Fruit fly (Drosophila melanogaster): ENCODE data around the gene Ir85a.

Ir85a gene

DNA sequence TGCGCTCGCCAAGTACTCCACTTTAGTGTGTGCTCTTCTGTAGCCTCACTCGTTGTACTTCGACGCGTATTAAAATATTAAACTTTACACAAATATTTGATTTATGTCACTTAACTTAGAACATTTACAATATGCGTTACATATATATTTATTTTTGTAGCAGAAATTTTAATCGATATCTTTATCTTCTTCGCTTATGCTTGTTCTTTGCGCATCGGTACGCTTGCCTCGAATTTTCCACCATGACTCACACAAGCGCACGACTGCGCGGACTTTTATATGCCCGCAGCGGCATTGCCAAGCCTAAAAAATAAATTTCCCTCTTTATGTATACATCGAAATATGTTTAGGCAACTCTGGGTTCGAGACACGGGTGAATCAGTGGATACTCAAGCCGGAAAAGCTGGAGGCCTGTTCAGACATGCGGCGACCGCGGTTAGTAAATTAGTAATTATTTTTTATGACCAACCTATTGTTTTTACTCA, 26.0 kb downstream of the Ir85a start, which contains the start of gene aqz (continued):
- no peak for TF ChIP-seq CG16815 (GFP tag; optimal IDR thresholded peaks at IDR 0.05)
- peak in 1 of 3 experiments; percentile 90 for TF ChIP-seq Stat92E (GFP tag; optimal IDR thresholded peaks at IDR 0.05)
- TF ChIP-seq gsb (GFP tag; IDR thresholded peaks at IDR 0.05): peak; percentile 49; the same call in 1 of the 2 replicates
- peak; percentile 78 for TF ChIP-seq Atf3 (GFP tag; optimal IDR thresholded peaks at IDR 0.05)
- peak; percentile 39; the same call in 1 of the 2 replicates for TF ChIP-seq CG6272 (GFP tag; IDR thresholded peaks at IDR 0.05)
- TF ChIP-seq nerfin-2 (GFP tag; IDR thresholded peaks at IDR 0.05; ENCODE audit: partially characterized antibody): peak; percentile 43; the same call in 1 of the 2 replicates
- TF ChIP-seq gro (GFP tag; optimal IDR thresholded peaks at IDR 0.05): peak; percentile 72
- peak; percentile 79 for TF ChIP-seq ken (GFP tag; IDR thresholded peaks at IDR 0.05)
- TF ChIP-seq vnd (GFP tag; IDR thresholded peaks at IDR 0.05; ENCODE audit: partially characterized antibody): peak; percentile 19; the same call in 1 of the 3 replicates
- TF ChIP-seq CG12942 (GFP tag; optimal IDR thresholded peaks at IDR 0.05): peak; percentile 28
- peak; percentile 95; the same call in 2 of the 3 replicates for TF ChIP-seq CG2199 (GFP tag; IDR thresholded peaks at IDR 0.05)
- peak; percentile 66 for TF ChIP-seq exex (tag; optimal IDR thresholded peaks at IDR 0.05)
- TF ChIP-seq kay (GFP tag; optimal IDR thresholded peaks at IDR 0.05): peak; percentile 99
- peak; percentile 56 for TF ChIP-seq CG2678 (tag; optimal IDR thresholded peaks at IDR 0.05)
- no peak for TF ChIP-seq CG9437 (GFP tag; optimal IDR thresholded peaks at IDR 0.05)
- TF ChIP-seq Ada2b (GFP tag; IDR thresholded peaks at IDR 0.05): peak; percentile 24; the same call in 1 of the 2 replicates
- TF ChIP-seq toy (GFP tag; IDR thresholded peaks at IDR 0.05): no peak
- peak; percentile 67 for TF ChIP-seq dm (GFP tag; optimal IDR thresholded peaks at IDR 0.05)
- peak; percentile 34 for TF ChIP-seq tap (tag; optimal IDR thresholded peaks at IDR 0.05)
- TF ChIP-seq ci (GFP tag; IDR thresholded peaks at IDR 0.05): peak; percentile 87
- TF ChIP-seq CG10274 (GFP tag; optimal IDR thresholded peaks at IDR 0.05): no peak
- peak; percentile 37 for TF ChIP-seq salm (tag; optimal IDR thresholded peaks at IDR 0.05)
- no peak for TF ChIP-seq Doc2 (GFP tag; IDR thresholded peaks at IDR 0.05)
- peak; percentile 22 for TF ChIP-seq BtbVII (GFP tag; optimal IDR thresholded peaks at IDR 0.05)
- peak; percentile 68 for TF ChIP-seq kah (GFP tag; optimal IDR thresholded peaks at IDR 0.05)
- TF ChIP-seq tx (GFP tag; optimal IDR thresholded peaks at IDR 0.05): peak; percentile 28
- peak; percentile 91 for TF ChIP-seq Neu2 (GFP tag; optimal IDR thresholded peaks at IDR 0.05; ENCODE audit: borderline replicate concordance)
- TF ChIP-seq CG10209 (GFP tag; optimal IDR thresholded peaks at IDR 0.05): peak; percentile 16
- peak; percentile 78 for TF ChIP-seq sd (tag; optimal IDR thresholded peaks at IDR 0.05)
- TF ChIP-seq trh (GFP tag; optimal IDR thresholded peaks at IDR 0.05): peak; percentile 25
- peak; percentile 88 for TF ChIP-seq CG3847 (GFP tag; IDR thresholded peaks at IDR 0.05)
- TF ChIP-seq CG11398 (GFP tag; optimal IDR thresholded peaks at IDR 0.05): peak; percentile 53
- no peak for TF ChIP-seq Blimp-1 (GFP tag; optimal IDR thresholded peaks at IDR 0.05)
- TF ChIP-seq schlank (tag; optimal IDR thresholded peaks at IDR 0.05): peak; percentile 37
- no peak for TF ChIP-seq Oli (tag; optimal IDR thresholded peaks at IDR 0.05)
- no peak for TF ChIP-seq prd (optimal IDR thresholded peaks at IDR 0.05)
- TF ChIP-seq prd (GFP tag; IDR thresholded peaks at IDR 0.05): peak; percentile 49
- peak; percentile 72 for TF ChIP-seq Dek (tag; optimal IDR thresholded peaks at IDR 0.05)
- TF ChIP-seq pum (GFP tag; optimal IDR thresholded peaks at IDR 0.05): peak; percentile 31
- TF ChIP-seq CG8765 (GFP tag; IDR thresholded peaks at IDR 0.05): peak; percentile 9; the same call in 1 of the 2 replicates
- TF ChIP-seq Spps (tag; optimal IDR thresholded peaks at IDR 0.05): peak; percentile 8
- TF ChIP-seq CG10979 (tag; optimal IDR thresholded peaks at IDR 0.05): peak; percentile 37
- TF ChIP-seq CG3407 (GFP tag; optimal IDR thresholded peaks at IDR 0.05): peak; percentile 1
- TF ChIP-seq ATbp (GFP tag; optimal IDR thresholded peaks at IDR 0.05): peak; percentile 51
- peak; percentile 21; the same call in 1 of the 3 replicates for TF ChIP-seq B-H1 (GFP tag; IDR thresholded peaks at IDR 0.05)
- TF ChIP-seq Dip2 (GFP tag; IDR thresholded peaks at IDR 0.05): no peak
- TF ChIP-seq Lim3 (GFP tag; IDR thresholded peaks at IDR 0.05): no peak
- peak; percentile 96 for TF ChIP-seq Med (GFP tag)
- TF ChIP-seq CG30020 (tag; optimal IDR thresholded peaks at IDR 0.05): peak; percentile 92
- peak; percentile 67 for TF ChIP-seq pho (GFP tag; optimal IDR thresholded peaks at IDR 0.05)

Measured in whole organism, embryonic.